Worm (Caenorhabditis elegans) whole organism, mixed stage, embryonic: ENCODE measurements around the gene F46H5.11.

Experiments
- blmp-1 ChIP-seq: fragments of 150-350 bp; optimal IDR thresholded peaks from 2 replicates; lab custom pipeline; 2014; ENCODE audit warnings: missing biosample characterization, missing genetic modification characterization
- flh-1 ChIP-seq: fragments of 200-800 bp; sonication (Bioruptor generic); optimal IDR thresholded peaks from 2 replicates; lab custom pipeline; 2018; ENCODE audit warnings: mild to moderate bottlenecking, missing genetic modification characterization, moderate library complexity, missing compliant biosample characterization
- lin-13 ChIP-seq: fragments of 150-350 bp; optimal IDR thresholded peaks from 2 replicates; lab custom pipeline; 2014; ENCODE audit warnings: missing biosample characterization, missing genetic modification characterization
- mep-1 ChIP-seq: fragments of 150-350 bp; optimal IDR thresholded peaks from 2 replicates; lab custom pipeline; 2017; ENCODE audit warnings: missing biosample characterization, missing genetic modification reagents, missing genetic modification characterization, inconsistent platforms
- nhr-12 ChIP-seq: fragments of 150-350 bp; optimal IDR thresholded peaks from 2 replicates; lab custom pipeline; 2014; ENCODE audit warnings: missing biosample characterization, missing genetic modification characterization
- nhr-28 ChIP-seq: fragments of 150-350 bp; optimal IDR thresholded peaks from 2 replicates; lab custom pipeline; 2014; ENCODE audit warnings: missing biosample characterization, missing genetic modification characterization
- snpc-4 ChIP-seq: fragments of 150-350 bp; optimal IDR thresholded peaks from 2 replicates; lab custom pipeline; 2014; ENCODE audit warnings: missing biosample characterization, missing genetic modification characterization
- tbx-8 ChIP-seq: fragments of 200-800 bp; sonication (Bioruptor generic); optimal IDR thresholded peaks from 2 replicates; lab custom pipeline; 2018; ENCODE audit warnings: mild to moderate bottlenecking, missing genetic modification characterization, moderate library complexity, missing compliant biosample characterization

DNA sequence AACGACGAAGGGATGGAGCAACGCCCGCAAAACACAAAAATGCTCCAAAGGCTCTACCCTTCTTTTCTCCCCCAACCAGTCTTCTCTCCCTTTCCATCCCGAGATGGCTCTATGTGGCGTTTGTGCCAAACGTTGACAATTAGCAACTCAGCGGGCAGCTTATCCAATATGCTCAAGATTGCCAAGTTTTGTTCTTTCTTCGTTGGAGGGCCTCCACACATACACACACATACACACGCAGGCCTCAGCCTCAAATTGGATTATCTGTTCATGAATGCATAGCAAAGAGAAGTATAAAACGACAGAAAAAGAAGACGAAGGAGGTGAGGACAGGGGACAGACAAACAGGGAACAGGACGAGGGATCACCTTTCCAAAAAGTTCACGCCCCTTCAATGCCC is 9.5 kb upstream of the F46H5.11 start:
- TF ChIP-seq lin-13 (tag; lab: Kevin White, UChicago) (no peak), snpc-4 (no peak), flh-1 (no peak), nhr-12 (tag; lab: Kevin White, UChicago) (no peak), nhr-28 (no peak), tbx-8 (no peak), mep-1 (tag; lab: Kevin White, UChicago) (no peak), blmp-1 (tag; lab: Kevin White, UChicago) (no peak)
